Fruit fly (Drosophila melanogaster): ENCODE results near the gene CG14817.

Gene CG14817

DNA sequence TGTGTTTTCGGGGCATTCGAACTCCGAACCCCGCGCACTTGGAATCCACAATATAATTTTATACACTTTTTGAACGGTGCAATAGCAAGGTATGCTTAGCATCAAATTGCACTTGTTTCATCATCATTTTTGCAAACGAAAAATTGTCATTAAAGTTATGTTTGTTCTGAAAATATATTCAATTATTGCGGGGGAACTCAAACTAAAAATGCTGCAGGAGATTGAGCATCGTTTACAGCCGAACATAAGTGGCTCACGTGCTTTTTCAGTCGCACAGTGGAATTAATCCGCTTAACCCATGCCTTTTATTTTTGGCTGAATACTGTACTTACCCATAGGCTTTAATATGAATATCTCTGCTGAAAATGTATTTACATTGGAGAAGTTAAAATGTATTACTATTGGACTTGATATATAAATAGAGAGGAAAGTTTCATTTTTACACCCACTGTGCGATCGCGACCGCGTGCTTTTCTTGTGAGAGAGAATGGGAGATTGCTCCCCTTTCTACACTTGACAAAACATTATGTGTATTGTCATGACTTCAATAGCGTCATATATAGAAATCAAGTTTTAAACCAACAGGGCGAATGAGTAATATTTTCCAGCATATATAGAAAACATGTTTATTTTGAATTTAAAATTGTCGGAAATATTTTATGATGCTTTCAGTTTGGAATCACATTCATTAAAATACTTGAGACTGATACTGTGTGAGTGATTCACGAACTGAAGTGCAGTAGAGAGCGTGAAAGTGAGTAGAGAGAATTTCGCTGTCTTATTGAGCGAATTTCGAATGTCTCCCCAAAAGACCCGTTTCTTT is 46.5 kb downstream of the CG14817 start (continued):
- TF ChIP-seq usp (GFP tag; optimal IDR thresholded peaks at IDR 0.05) (no peak), foxo (GFP tag; optimal IDR thresholded peaks at IDR 0.05) (peak; percentile 91 to 98), CG32264 (GFP tag; optimal IDR thresholded peaks at IDR 0.05) (peak; percentile 96)

DNA sequence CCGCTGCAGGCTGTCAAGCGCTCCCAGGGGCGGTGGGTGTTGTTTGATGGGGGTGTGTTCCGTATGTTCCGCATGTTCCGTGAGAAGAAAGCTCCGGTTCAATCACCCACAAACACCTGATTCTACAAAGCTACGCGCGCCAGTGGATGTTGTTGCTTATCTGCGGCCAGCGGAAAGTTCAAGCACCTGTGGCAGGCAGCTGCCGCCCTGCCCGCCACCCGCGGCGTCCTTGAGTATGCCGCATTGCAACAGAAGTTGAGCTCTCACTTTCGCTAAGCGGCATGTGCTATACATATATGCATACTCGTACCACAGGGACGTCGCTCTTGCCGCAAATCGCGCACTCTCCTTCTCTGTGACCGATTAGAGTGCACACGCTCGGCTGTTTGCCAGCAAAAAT is 49.0 kb downstream of the CG14817 start:
- TF ChIP-seq N (GFP tag; optimal IDR thresholded peaks at IDR 0.05) (no peak), Hr78 (GFP tag; optimal IDR thresholded peaks at IDR 0.05) (no peak), woc (GFP tag; optimal IDR thresholded peaks at IDR 0.05) (no peak), lola (GFP tag; optimal IDR thresholded peaks at IDR 0.05) (no peak), CrebA (GFP tag; optimal IDR thresholded peaks at IDR 0.05; ENCODE audit: borderline replicate concordance) (no peak), Dif (GFP tag; optimal IDR thresholded peaks at IDR 0.05; ENCODE audit: partially characterized antibody) (no peak), br (GFP tag; optimal IDR thresholded peaks at IDR 0.05) (peak; percentile 24), Jra (GFP tag; optimal IDR thresholded peaks at IDR 0.05) (no peak), GATAd (GFP tag; optimal IDR thresholded peaks at IDR 0.05) (no peak), OdsH (GFP tag; optimal IDR thresholded peaks at IDR 0.05) (no peak), ey (GFP tag; optimal IDR thresholded peaks at IDR 0.05) (no peak), Rel (GFP tag; optimal IDR thresholded peaks at IDR 0.05) (no peak), Rel (tag; optimal IDR thresholded peaks at IDR 0.05) (no peak), jim (GFP tag; optimal IDR thresholded peaks at IDR 0.05) (no peak), CG32264 (GFP tag; optimal IDR thresholded peaks at IDR 0.05) (no peak), fru (GFP tag; optimal IDR thresholded peaks at IDR 0.05) (peak; percentile 3), sv (GFP tag; optimal IDR thresholded peaks at IDR 0.05) (no peak), brk (GFP tag; optimal IDR thresholded peaks at IDR 0.05) (no peak), foxo (GFP tag; optimal IDR thresholded peaks at IDR 0.05) (peak in 1 of 2 experiments; percentile 24), Hr83 (GFP tag; optimal IDR thresholded peaks at IDR 0.05; ENCODE audit: poor library complexity, severe bottlenecking) (peak; percentile 47), Myc (optimal IDR thresholded peaks at IDR 0.05) (no peak), Hnf4 (GFP tag; optimal IDR thresholded peaks at IDR 0.05) (no peak), CG9705 (GFP tag; optimal IDR thresholded peaks at IDR 0.05) (no peak), Dfd (GFP tag; optimal IDR thresholded peaks at IDR 0.05) (no peak), psq (GFP tag; optimal IDR thresholded peaks at IDR 0.05) (no peak), dmrt93B (GFP tag; optimal IDR thresholded peaks at IDR 0.05) (peak; percentile 2), dl (GFP tag; optimal IDR thresholded peaks at IDR 0.05; ENCODE audit: insufficient read depth in 1 of 2, partially characterized antibody in 2 of 2) (no peak), sage (GFP tag; optimal IDR thresholded peaks at IDR 0.05) (no peak), Mio (GFP tag; optimal IDR thresholded peaks at IDR 0.05) (no peak), HLH106 (tag; optimal IDR thresholded peaks at IDR 0.05) (peak; percentile 7), pan (optimal IDR thresholded peaks at IDR 0.05) (no peak), rgr (GFP tag; optimal IDR thresholded peaks at IDR 0.05) (peak; percentile 21), Sp1 (GFP tag; optimal IDR thresholded peaks at IDR 0.05) (no peak), usp (GFP tag; optimal IDR thresholded peaks at IDR 0.05) (no peak), Abd-B (GFP tag; optimal IDR thresholded peaks at IDR 0.05) (no peak), h (GFP tag; optimal IDR thresholded peaks at IDR 0.05) (peak; percentile 79), dsf (GFP tag; optimal IDR thresholded peaks at IDR 0.05; ENCODE audit: borderline replicate concordance) (no peak), Vsx2 (GFP tag; optimal IDR thresholded peaks at IDR 0.05; ENCODE audit: partially characterized antibody) (no peak), tai (GFP tag; optimal IDR thresholded peaks at IDR 0.05) (no peak)

Measured in whole organism, wandering third instar larva.